Fruit fly (Drosophila melanogaster): ENCODE measurements around the gene CG1494.
A peak's percentile ranks its signal among the peaks of the same experiment; 100 is the strongest.

The CG1494 gene

DNA sequence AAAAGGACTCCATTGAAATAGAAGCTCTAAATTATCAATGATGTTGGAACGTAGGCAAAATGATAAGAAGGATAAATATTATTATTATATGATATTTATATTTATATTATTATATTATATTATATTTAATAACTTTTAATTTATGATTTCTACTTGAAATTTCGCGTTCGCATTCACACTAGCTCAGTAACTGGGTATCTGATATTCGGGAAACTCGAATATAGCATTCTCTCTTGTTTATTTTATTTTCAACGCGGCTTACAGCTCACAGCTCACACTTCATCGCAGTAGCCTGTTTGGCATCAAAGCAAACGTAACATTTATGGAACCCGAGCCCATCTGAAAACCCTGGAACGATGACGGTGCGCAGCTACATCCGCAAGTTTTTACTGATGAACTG, at the start of gene CG1494:
Gene CG1494 (plus strand): TSS at position 301 of the 400 bp plus-strand sequence.
- no peak for TF ChIP-seq Hr4 (GFP tag; optimal IDR thresholded peaks at IDR 0.05)
- no peak for TF ChIP-seq CG32006 (GFP tag; optimal IDR thresholded peaks at IDR 0.05)
- no peak for TF ChIP-seq CG3032 (tag; optimal IDR thresholded peaks at IDR 0.05)
- TF ChIP-seq Lpt (GFP tag; optimal IDR thresholded peaks at IDR 0.05): no peak
- TF ChIP-seq fd85E (GFP tag; optimal IDR thresholded peaks at IDR 0.05): no peak
- no peak for TF ChIP-seq OdsH (GFP tag; optimal IDR thresholded peaks at IDR 0.05)
- no peak for TF ChIP-seq CG34406 (GFP tag; optimal IDR thresholded peaks at IDR 0.05)
- no peak for TF ChIP-seq CG8632 (GFP tag; optimal IDR thresholded peaks at IDR 0.05)
- TF ChIP-seq CG6808 (GFP tag; optimal IDR thresholded peaks at IDR 0.05): no peak
- TF ChIP-seq lz (GFP tag; optimal IDR thresholded peaks at IDR 0.05): no peak

DNA sequence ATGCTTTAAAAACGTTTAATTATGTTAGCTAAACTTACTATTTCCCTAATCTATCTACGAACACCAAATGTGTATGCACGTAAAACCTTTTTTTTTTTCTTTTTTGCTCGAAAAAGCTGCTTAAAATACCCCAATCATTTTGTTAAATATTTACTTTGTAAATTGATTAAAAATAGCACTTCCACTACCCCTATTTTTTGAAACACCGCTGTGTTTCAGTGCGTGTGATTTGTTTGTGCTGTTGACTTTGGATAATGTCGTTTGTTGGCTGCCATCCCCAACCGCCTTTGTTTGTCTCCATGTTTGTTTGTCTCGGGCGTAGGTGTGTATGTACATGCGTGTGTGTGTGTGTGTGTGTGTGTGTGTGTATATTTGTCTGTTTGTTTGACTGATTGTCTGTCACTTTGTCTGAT, 43.3 kb upstream of the CG1494 start:
- TF ChIP-seq esn (GFP tag; optimal IDR thresholded peaks at IDR 0.05) (peak; percentile 4), fd59A (GFP tag; optimal IDR thresholded peaks at IDR 0.05) (peak; percentile 23), vri (GFP tag; optimal IDR thresholded peaks at IDR 0.05) (no peak), pdm3 (GFP tag; optimal IDR thresholded peaks at IDR 0.05) (peak; percentile 6), CG10669 (GFP tag; optimal IDR thresholded peaks at IDR 0.05) (peak; percentile 11), acj6 (GFP tag; optimal IDR thresholded peaks at IDR 0.05) (no peak), Eip78C (GFP tag) (peak; percentile 66), CG32006 (GFP tag; optimal IDR thresholded peaks at IDR 0.05) (peak; percentile 54), Eip93F (GFP tag; optimal IDR thresholded peaks at IDR 0.05) (no peak), fkh (GFP tag; optimal IDR thresholded peaks at IDR 0.05) (peak; percentile 88), CG8319 (GFP tag; optimal IDR thresholded peaks at IDR 0.05) (no peak), CG8119 (GFP tag; IDR thresholded peaks at IDR 0.05) (0 out of 3 replicates have a peak, but pooled peaks have one; percentile 20)

dm6 chrX:21251048-21251447, 34.1 kb upstream of the CG1494 start, which contains the start of gene CG1722:
TSS of gene CG1722 (minus strand) at chrX:21251148.
- TF ChIP-seq salr (GFP tag; optimal IDR thresholded peaks at IDR 0.05) (no peak), Hr4 (GFP tag; optimal IDR thresholded peaks at IDR 0.05) (no peak)

- TF ChIP-seq CG6276 (GFP tag; optimal IDR thresholded peaks at IDR 0.05) (no peak), spab (GFP tag; optimal IDR thresholded peaks at IDR 0.05) (no peak), CG7368 (GFP tag; optimal IDR thresholded peaks at IDR 0.05) (no peak), CG8119 (GFP tag; IDR thresholded peaks at IDR 0.05) (peak; percentile 47; the same call in 1 of the 3 replicates), net (GFP tag; optimal IDR thresholded peaks at IDR 0.05) (no peak), OdsH (GFP tag; optimal IDR thresholded peaks at IDR 0.05) (peak; percentile 20), CG32006 (GFP tag; optimal IDR thresholded peaks at IDR 0.05) (peak; percentile 52), Met (GFP tag; optimal IDR thresholded peaks at IDR 0.05) (no peak), Ets96B (tag; optimal IDR thresholded peaks at IDR 0.05) (no peak), fd85E (GFP tag; optimal IDR thresholded peaks at IDR 0.05) (no peak), Hr4 (GFP tag; optimal IDR thresholded peaks at IDR 0.05) (peak; percentile 39), pdm3 (GFP tag; optimal IDR thresholded peaks at IDR 0.05) (peak; percentile 10), CG6163 (GFP tag; IDR thresholded peaks at IDR 0.05) (no peak), CG1621 (tag; optimal IDR thresholded peaks at IDR 0.05) (no peak), CG6854 (GFP tag; optimal IDR thresholded peaks at IDR 0.05) (no peak), CG11902 (GFP tag; optimal IDR thresholded peaks at IDR 0.05) (no peak), CG10631 (GFP tag; optimal IDR thresholded peaks at IDR 0.05) (peak; percentile 5), dac (GFP tag; optimal IDR thresholded peaks at IDR 0.05) (no peak), Ets21C (GFP tag; optimal IDR thresholded peaks at IDR 0.05) (no peak), Hr38 (GFP tag; optimal IDR thresholded peaks at IDR 0.05) (no peak), Eip93F (GFP tag; optimal IDR thresholded peaks at IDR 0.05) (no peak), CG15336 (GFP tag; IDR thresholded peaks at IDR 0.05) (peak; percentile 30; the same call in 1 of the 2 replicates), eg (GFP tag; IDR thresholded peaks at IDR 0.05) (peak; percentile 56; the same call in 1 of the 3 replicates), Eip78C (GFP tag) (peak; percentile 33)
These were observed 19.7 kb upstream of the CG1494 start for dm6 chrX:21265391-21265790.
